Worm (Caenorhabditis elegans) whole organism, early embryonic: ENCODE data around the gene str-240.

Experiments used
- F13C5.2 ChIP-seq: sonication (generic microtip); optimal IDR thresholded peaks from 2 replicates; lab custom pipeline; 2017; ENCODE audit warnings: mild to moderate bottlenecking, missing genetic modification characterization, inconsistent platforms, missing compliant biosample characterization
- ets-7 ChIP-seq: sonication (generic microtip); optimal IDR thresholded peaks from 2 replicates; lab custom pipeline; 2016; ENCODE audit warnings: missing genotype, missing genetic modification characterization, missing compliant biosample characterization
- flt-1 ChIP-seq: fragments of 200-800 bp; sonication (Bioruptor generic); IDR thresholded peaks from 2 replicates; pipeline ENCODE4 v1.3.6; 2022; ENCODE audit warnings: missing genetic modification characterization, missing compliant biosample characterization
- hmbx-1 ChIP-seq: sonication (generic microtip); optimal IDR thresholded peaks from 2 replicates; lab custom pipeline; 2016; ENCODE audit warnings: mild to moderate bottlenecking, missing genetic modification characterization, missing compliant biosample characterization
- tra-4 ChIP-seq: sonication (generic microtip); optimal IDR thresholded peaks from 2 replicates; lab custom pipeline; 2017; ENCODE audit warnings: missing genetic modification characterization, missing compliant biosample characterization

DNA sequence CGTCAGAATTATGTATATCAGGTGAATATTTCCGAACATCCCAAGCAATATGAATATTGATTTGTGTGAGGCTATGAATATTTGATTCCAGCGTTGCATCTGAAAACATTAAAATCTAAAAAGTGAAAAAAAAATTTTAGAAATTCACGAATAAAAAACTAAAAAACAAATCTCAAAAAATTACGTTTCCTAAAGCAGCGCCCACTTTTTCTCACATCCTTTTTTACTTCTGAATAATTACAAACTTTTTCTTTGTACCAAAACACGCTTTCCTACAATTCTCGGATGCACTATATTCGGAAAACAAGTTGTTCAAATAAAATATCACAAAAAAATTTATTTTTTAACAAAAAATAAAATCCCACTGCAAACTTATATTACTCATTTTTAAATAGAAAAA is 31.3 kb upstream of the str-240 start, which contains the start of gene srsx-8:
- TF ChIP-seq hmbx-1 (tag; lab: Kevin White, UChicago) (no peak), F13C5.2 (tag; lab: Kevin White, UChicago) (no peak), tra-4 (tag; lab: Kevin White, UChicago) (no peak), ets-7 (tag; lab: Kevin White, UChicago) (no peak), flt-1 (no peak)
